Worm (Caenorhabditis elegans) whole organism, L4 larva: ENCODE results near the gene str-220.
A peak's percentile ranks its signal among the peaks of the same experiment; 100 is the strongest.

Experiments
- F49E8.2 ChIP-seq: sonication (generic microtip); optimal IDR thresholded peaks from 2 replicates; lab custom pipeline; 2016; ENCODE audit warnings: missing compliant biosample characterization, mild to moderate bottlenecking, missing genetic modification characterization, borderline replicate concordance
- T20F7.1 ChIP-seq: fragments of 200-800 bp; sonication (Bioruptor generic); optimal IDR thresholded peaks from 2 replicates; lab custom pipeline; 2018; ENCODE audit warnings: mild to moderate bottlenecking, missing genetic modification characterization, missing compliant biosample characterization
- T26A8.4 ChIP-seq: fragments of 200-800 bp; sonication (Bioruptor generic); IDR thresholded peaks from 2 replicates; pipeline ENCODE4 v1.3.6; 2022; ENCODE audit warnings: missing genetic modification characterization, missing compliant biosample characterization
- Y105C5A.15 ChIP-seq: fragments of 200-800 bp; sonication (Bioruptor generic); IDR thresholded peaks from 2 replicates; pipeline ENCODE4 v1.3.6; 2022; ENCODE audit warnings: missing genetic modification characterization, missing compliant biosample characterization
- Y5F2A.4 ChIP-seq: fragments of 200-800 bp; sonication (Bioruptor generic); optimal IDR thresholded peaks from 2 replicates; lab custom pipeline; 2018; ENCODE audit warnings: mild to moderate bottlenecking, missing genetic modification characterization, missing compliant biosample characterization
- Y75B8A.6 ChIP-seq: fragments of 200-800 bp; sonication (Bioruptor generic); IDR thresholded peaks from 2 replicates; pipeline ENCODE4 v1.3.6; 2022; ENCODE audit warnings: missing genetic modification reagents, missing genetic modification characterization, missing compliant biosample characterization
- ZK337.2 ChIP-seq: fragments of 200-800 bp; sonication (Bioruptor generic); IDR thresholded peaks from 2 replicates; pipeline ENCODE4 v1.3.6; 2022; ENCODE audit warnings: missing genetic modification reagents, missing genetic modification characterization, missing compliant biosample characterization
- ZK546.5 ChIP-seq, 2 experiments: sonication (generic microtip); optimal IDR thresholded peaks; 2 replicates each; lab custom pipeline; 2017; ENCODE audit warnings: missing biosample characterization in 2 of 2, missing genetic modification characterization in 2 of 2
- aly-2 ChIP-seq: sonication (generic microtip); optimal IDR thresholded peaks from 2 replicates; lab custom pipeline; 2018; ENCODE audit warnings: missing biosample characterization, missing genetic modification characterization
- attf-4 ChIP-seq: sonication (generic microtip); optimal IDR thresholded peaks from 3 replicates; lab custom pipeline; 2017; ENCODE audit warnings: missing biosample characterization, missing genetic modification characterization
- ceh-20 ChIP-seq: fragments of 200-800 bp; sonication (Bioruptor generic); IDR thresholded peaks from 2 replicates; pipeline ENCODE4 v1.3.6; 2022; ENCODE audit warnings: missing genetic modification reagents, missing genetic modification characterization, missing compliant biosample characterization
- ceh-32 ChIP-seq: sonication (generic microtip); optimal IDR thresholded peaks from 2 replicates; lab custom pipeline; 2016; ENCODE audit warnings: mild to moderate bottlenecking, missing genetic modification characterization, missing compliant biosample characterization; ENCODE audit not compliant: poor library complexity
- ceh-62 ChIP-seq: sonication (generic microtip); optimal IDR thresholded peaks from 2 replicates; lab custom pipeline; 2017; ENCODE audit warnings: missing biosample characterization, missing genetic modification characterization
- ceh-82 ChIP-seq: sonication (generic microtip); optimal IDR thresholded peaks from 2 replicates; lab custom pipeline; 2017; ENCODE audit warnings: missing biosample characterization, missing genetic modification characterization
- ctbp-1 ChIP-seq: fragments of 200-800 bp; sonication (Bioruptor generic); IDR thresholded peaks from 2 replicates; pipeline ENCODE4 v1.3.6; 2022; ENCODE audit warnings: missing genetic modification reagents, missing genetic modification characterization, missing compliant biosample characterization
- dmd-8 ChIP-seq: fragments of 200-800 bp; sonication (Bioruptor generic); IDR thresholded peaks from 2 replicates; pipeline ENCODE4 v1.3.6; 2022; ENCODE audit warnings: missing genetic modification characterization, missing compliant biosample characterization
- dpl-1 ChIP-seq: fragments of 150-350 bp; optimal IDR thresholded peaks from 2 replicates; lab custom pipeline; 2014; ENCODE audit warnings: missing biosample characterization, missing genetic modification reagents, missing genetic modification characterization
- duxl-1 ChIP-seq: sonication (generic microtip); optimal IDR thresholded peaks from 2 replicates; lab custom pipeline; 2016; ENCODE audit warnings: mild to moderate bottlenecking, missing genetic modification characterization, moderate library complexity, missing compliant biosample characterization; ENCODE audit not compliant: poor library complexity
- fkh-10 ChIP-seq: fragments of 150-350 bp; optimal IDR thresholded peaks from 2 replicates; lab custom pipeline; 2014; ENCODE audit warnings: missing biosample characterization, missing genetic modification reagents, missing genetic modification characterization
- hif-1 ChIP-seq, 2 experiments: sonication (generic microtip); optimal IDR thresholded peaks; 2 replicates each; lab custom pipeline; 2016 to 2017; ENCODE audit warnings: missing compliant biosample characterization in 2 of 2, missing genetic modification characterization in 2 of 2, missing genetic modification reagents in 2 of 2, missing genotype in 2 of 2, mild to moderate bottlenecking in 1 of 2
- hlh-11 ChIP-seq: fragments of 200-800 bp; sonication (Bioruptor generic); optimal IDR thresholded peaks from 2 replicates; lab custom pipeline; 2018; ENCODE audit warnings: mild to moderate bottlenecking, missing genetic modification characterization, missing compliant biosample characterization
- hlh-30 ChIP-seq: sonication (generic microtip); optimal IDR thresholded peaks from 2 replicates; lab custom pipeline; 2017; ENCODE audit warnings: antibody characterized with exemption, mild to moderate bottlenecking, missing genetic modification characterization, missing compliant biosample characterization; ENCODE audit not compliant: insufficient read depth
- jun-1 ChIP-seq: fragments of 150-350 bp; optimal IDR thresholded peaks from 2 replicates; lab custom pipeline; 2014; ENCODE audit warnings: missing biosample characterization, missing genetic modification reagents, missing genetic modification characterization
- lin-15B ChIP-seq: fragments of 150-350 bp; sonication (generic microtip); optimal IDR thresholded peaks from 3 replicates; lab custom pipeline; 2014; ENCODE audit warnings: missing biosample characterization, missing genetic modification characterization
- lin-29 ChIP-seq: fragments of 200-800 bp; sonication (Bioruptor generic); IDR thresholded peaks from 2 replicates; pipeline ENCODE4 v1.3.6; 2022; ENCODE audit warnings: missing genetic modification reagents, missing genetic modification characterization, missing compliant biosample characterization
- lin-39 ChIP-seq: fragments of 150-350 bp; optimal IDR thresholded peaks from 2 replicates; lab custom pipeline; 2014; ENCODE audit warnings: missing biosample characterization, missing genetic modification reagents, missing genetic modification characterization
- lsy-2 ChIP-seq, 2 experiments: fragments of 150-350 bp in 1 of 2; sonication (generic microtip) in 1 of 2; optimal IDR thresholded peaks; 2 replicates each; lab custom pipeline; 2014 to 2017; ENCODE audit warnings: missing biosample characterization in 2 of 2, missing genetic modification characterization in 2 of 2
- mep-1 ChIP-seq: fragments of 150-350 bp; sonication (generic microtip); optimal IDR thresholded peaks from 3 replicates; lab custom pipeline; 2014; ENCODE audit warnings: missing biosample characterization, missing genetic modification characterization
- mes-2 ChIP-seq: sonication (generic microtip); optimal IDR thresholded peaks from 2 replicates; lab custom pipeline; 2016; ENCODE audit warnings: missing genotype, mild to moderate bottlenecking, missing genetic modification characterization, missing compliant biosample characterization; ENCODE audit not compliant: poor library complexity, severe bottlenecking
- mxl-3 ChIP-seq: fragments of 200-800 bp; sonication (Bioruptor generic); optimal IDR thresholded peaks from 2 replicates; lab custom pipeline; 2018; ENCODE audit warnings: mild to moderate bottlenecking, missing genetic modification characterization, missing compliant biosample characterization
- nhr-10 ChIP-seq: fragments of 150-350 bp; optimal IDR thresholded peaks from 2 replicates; lab custom pipeline; 2014; ENCODE audit warnings: missing biosample characterization, missing genetic modification characterization
- nhr-102 ChIP-seq: sonication (generic microtip); optimal IDR thresholded peaks from 2 replicates; lab custom pipeline; 2016; ENCODE audit warnings: mild to moderate bottlenecking, missing genetic modification characterization, moderate library complexity, missing compliant biosample characterization
- nhr-11 ChIP-seq: fragments of 150-350 bp; optimal IDR thresholded peaks from 2 replicates; lab custom pipeline; 2014; ENCODE audit warnings: missing biosample characterization, missing genetic modification characterization
- nhr-25 ChIP-seq: sonication (generic microtip); optimal IDR thresholded peaks from 2 replicates; lab custom pipeline; 2017; ENCODE audit warnings: missing genetic modification characterization, mild to moderate bottlenecking, missing compliant biosample characterization, antibody characterized with exemption, moderate library complexity, borderline replicate concordance; ENCODE audit not compliant: insufficient read depth
- nhr-48 ChIP-seq: sonication (generic microtip); optimal IDR thresholded peaks from 2 replicates; lab custom pipeline; 2016; ENCODE audit warnings: mild to moderate bottlenecking, missing genetic modification characterization, missing compliant biosample characterization
- nhr-76 ChIP-seq: fragments of 150-350 bp; optimal IDR thresholded peaks from 2 replicates; lab custom pipeline; 2014; ENCODE audit warnings: missing biosample characterization, missing genetic modification characterization
- nhr-77 ChIP-seq: fragments of 150-350 bp; optimal IDR thresholded peaks from 2 replicates; lab custom pipeline; 2014; ENCODE audit warnings: missing biosample characterization, missing genetic modification characterization
- pqm-1 ChIP-seq: sonication (generic microtip); optimal IDR thresholded peaks from 2 replicates; lab custom pipeline; 2017; ENCODE audit warnings: missing biosample characterization, missing genetic modification characterization
- sdz-12 ChIP-seq: fragments of 200-800 bp; sonication (Bioruptor generic); optimal IDR thresholded peaks from 2 replicates; lab custom pipeline; 2018; ENCODE audit warnings: mild to moderate bottlenecking, missing genetic modification characterization, missing compliant biosample characterization
- skn-1 ChIP-seq: fragments of 150-350 bp; optimal IDR thresholded peaks from 2 replicates; lab custom pipeline; 2014; ENCODE audit warnings: missing biosample characterization, missing genetic modification characterization
- snpc-4 ChIP-seq: fragments of 150-350 bp; optimal IDR thresholded peaks from 2 replicates; lab custom pipeline; 2014; ENCODE audit warnings: missing biosample characterization, missing genetic modification characterization
- tra-1 ChIP-seq: fragments of 200-800 bp; sonication (Bioruptor generic); IDR thresholded peaks from 2 replicates; pipeline ENCODE4 v1.3.6; 2022; ENCODE audit warnings: missing genetic modification reagents, missing genetic modification characterization, missing compliant biosample characterization
- unc-39 ChIP-seq: sonication (generic microtip); optimal IDR thresholded peaks from 2 replicates; lab custom pipeline; 2017; ENCODE audit warnings: missing biosample characterization, missing genetic modification characterization
- unc-62 ChIP-seq, 3 experiments: fragments of 150-350 bp in 1 of 3; sonication (generic microtip); optimal IDR thresholded peaks in 2 of 3; peaks in 1 of 3; 1 replicate in 1 of 3; 2 replicates in 2 of 3; lab custom pipeline; 2014 to 2017; ENCODE audit warnings: missing biosample characterization in 3 of 3, missing genetic modification characterization in 3 of 3, missing genetic modification reagents in 3 of 3, missing genotype in 1 of 3
- zag-1 ChIP-seq: fragments of 150-350 bp; optimal IDR thresholded peaks from 2 replicates; lab custom pipeline; 2014; ENCODE audit warnings: missing biosample characterization, missing genetic modification characterization
- zfp-3 ChIP-seq: fragments of 200-800 bp; sonication (Bioruptor generic); conservative IDR thresholded peaks from 2 replicates; pipeline ENCODE4 v1.3.6; 2022; ENCODE audit warnings: missing genetic modification reagents, missing genetic modification characterization, missing compliant biosample characterization
- zip-11 ChIP-seq: fragments of 200-800 bp; sonication (Bioruptor generic); IDR thresholded peaks from 2 replicates; pipeline ENCODE4 v1.3.6; 2022; ENCODE audit warnings: missing genetic modification characterization, missing compliant biosample characterization
- zip-2 ChIP-seq: fragments of 150-350 bp; optimal IDR thresholded peaks from 2 replicates; lab custom pipeline; 2014; ENCODE audit warnings: missing biosample characterization, missing genetic modification characterization
- ztf-11 ChIP-seq: fragments of 150-350 bp; optimal IDR thresholded peaks from 2 replicates; lab custom pipeline; 2014; ENCODE audit warnings: missing biosample characterization, missing genetic modification characterization

Gene str-220

DNA sequence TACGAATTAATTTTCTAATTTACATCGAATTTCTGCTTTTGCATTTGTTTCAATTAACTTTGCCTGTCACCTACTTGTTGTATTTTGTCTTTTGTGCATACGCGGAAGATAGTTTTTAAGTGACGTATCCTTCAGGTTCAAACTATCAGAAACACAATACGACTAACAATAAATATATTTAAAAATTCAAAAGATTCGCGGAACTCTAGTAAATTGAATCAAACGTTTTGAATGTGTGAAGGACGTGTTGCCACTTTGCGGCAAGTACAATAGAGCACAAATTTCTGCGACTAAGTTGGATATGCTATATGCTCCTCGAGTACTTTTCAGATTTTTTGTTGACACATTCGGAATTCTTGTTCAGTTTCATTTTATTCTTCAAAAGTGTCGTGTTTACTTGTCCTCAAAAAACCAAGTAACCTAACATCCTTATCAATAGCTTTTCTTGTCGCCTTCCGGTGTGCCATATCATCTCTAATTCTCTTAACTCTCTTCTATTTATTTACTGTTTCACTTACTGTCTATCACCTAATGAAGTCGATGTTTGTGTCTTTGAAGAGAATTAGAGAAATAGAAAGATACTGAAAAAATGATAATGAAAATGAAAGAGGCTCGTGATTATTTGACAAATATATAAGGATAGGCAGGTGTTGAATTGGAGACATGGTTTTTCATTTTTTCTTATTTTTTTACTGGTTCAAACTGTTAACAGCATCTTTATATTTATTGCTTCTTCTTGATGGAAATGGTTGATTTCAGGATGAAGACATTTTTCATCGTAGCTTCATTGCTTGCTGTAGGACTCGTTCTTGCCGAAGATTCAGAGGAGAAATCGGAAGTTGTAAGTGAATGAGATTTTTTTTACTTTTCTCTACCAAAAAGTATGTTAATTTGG, 17.7 kb upstream of the str-220 start, which contains the start of gene srlf-7 (continued):
- TF ChIP-seq unc-62 (GFP tag; optimal IDR thresholded peaks at IDR 0.05 in 1 of 2; lab: Kevin White, UChicago) (peak; percentile 29 to 47), unc-62 (tag; optimal IDR thresholded peaks at IDR 0.05; lab: Kevin White, UChicago) (no peak), ztf-11 (tag; lab: Kevin White, UChicago) (no peak), lin-15B (tag; lab: Kevin White, UChicago) (no peak), skn-1 (tag; lab: Kevin White, UChicago) (no peak), mxl-3 (GFP tag; lab: Kevin White, UChicago) (no peak), duxl-1 (tag; lab: Kevin White, UChicago) (no peak), nhr-77 (tag; lab: Kevin White, UChicago) (peak; percentile 95), ceh-82 (tag; lab: Kevin White, UChicago) (no peak), zip-2 (tag; lab: Kevin White, UChicago) (no peak), mep-1 (tag; lab: Kevin White, UChicago) (peak; percentile 70), nhr-25 (no peak), tra-1 (GFP tag; lab: Robert Waterston, UW) (peak; percentile 78), sdz-12 (GFP tag; lab: Kevin White, UChicago) (no peak), unc-39 (tag; lab: Kevin White, UChicago) (no peak), T26A8.4 (GFP tag; lab: Robert Waterston, UW) (no peak), nhr-76 (tag; lab: Kevin White, UChicago) (no peak), nhr-48 (peak; percentile 87), Y105C5A.15 (GFP tag; lab: Robert Waterston, UW) (no peak), snpc-4 (tag; lab: Kevin White, UChicago) (no peak), lin-39 (tag; lab: Kevin White, UChicago) (no peak), T20F7.1 (GFP tag; lab: Kevin White, UChicago) (peak; percentile 75), aly-2 (tag; lab: Kevin White, UChicago) (no peak), hlh-11 (peak; percentile 95), hlh-30 (tag; lab: Kevin White, UChicago) (peak; percentile 77), ceh-62 (no peak), lin-29 (GFP tag; lab: Robert Waterston, UW) (no peak), dpl-1 (no peak), F49E8.2 (tag; lab: Kevin White, UChicago) (no peak), ZK337.2 (GFP tag; lab: Robert Waterston, UW) (no peak), zfp-3 (GFP tag; lab: Robert Waterston, UW) (no peak), zag-1 (tag; lab: Kevin White, UChicago) (no peak), nhr-102 (tag; lab: Kevin White, UChicago) (peak; percentile 78), attf-4 (tag; lab: Kevin White, UChicago) (no peak), pqm-1 (peak; percentile 97), ZK546.5 (tag; optimal IDR thresholded peaks at IDR 0.05; lab: Kevin White, UChicago) (no peak), dmd-8 (GFP tag; lab: Robert Waterston, UW) (no peak), lsy-2 (tag; optimal IDR thresholded peaks at IDR 0.05; lab: Kevin White, UChicago) (peak in 1 of 2 experiments; percentile 48), fkh-10 (GFP tag; lab: Kevin White, UChicago) (peak; percentile 41), hif-1 (tag; optimal IDR thresholded peaks at IDR 0.05; lab: Kevin White, UChicago) (no peak), ceh-20 (0 out of 2 replicates have a peak, but pooled peaks have one; percentile 19), mes-2 (no peak), nhr-11 (peak; percentile 32), ceh-32 (no peak), zip-11 (GFP tag; lab: Robert Waterston, UW) (no peak), nhr-10 (tag; lab: Kevin White, UChicago) (peak; percentile 87), ctbp-1 (GFP tag; lab: Robert Waterston, UW) (no peak), Y5F2A.4 (no peak), Y75B8A.6 (GFP tag; lab: Robert Waterston, UW) (no peak), jun-1 (tag; lab: Kevin White, UChicago) (peak; percentile 62)
